Fruit fly (Drosophila melanogaster) whole organism: ENCODE measurements around the gene Ldsdh1.

Experiments
- CG8478 ChIP-seq: fragments of >200 bp; optimal IDR thresholded peaks from 2 replicates; lab custom pipeline; 2018; ENCODE audit warnings: inconsistent platforms
- usp ChIP-seq: fragments of >200 bp; optimal IDR thresholded peaks from 2 replicates; lab custom pipeline; 2017; ENCODE audit warnings: missing biosample characterization, missing genetic modification characterization, mixed read lengths

DNA sequence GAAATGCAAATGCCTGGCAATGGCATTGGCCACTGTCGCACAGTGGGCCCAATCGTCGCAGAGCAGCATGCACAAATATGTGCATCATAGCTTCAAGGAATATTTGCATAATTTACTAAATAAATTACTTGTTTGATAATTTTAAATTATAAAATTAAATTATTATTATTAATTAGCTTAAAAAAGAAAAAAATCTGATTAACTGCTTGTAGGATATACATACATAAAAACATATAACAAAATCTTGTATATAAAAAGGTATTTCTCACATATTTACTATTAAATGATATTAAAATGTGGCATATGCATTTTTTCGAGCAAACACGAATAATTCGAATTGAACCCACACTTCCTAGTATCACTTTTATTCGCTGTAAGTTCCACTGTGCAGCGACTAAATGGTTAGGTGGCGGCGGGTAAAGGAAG is 43.8 kb upstream of the Ldsdh1 start:
- TF ChIP-seq usp (GFP tag; lab: Kevin White, UChicago): no peak
- TF ChIP-seq CG8478: no peak
